Worm (Caenorhabditis elegans): ENCODE measurements around the gene F36H5.9.

- TF ChIP-seq him-1 (tag; optimal IDR thresholded peaks at IDR 0.05) (no peak), dao-5 (tag; optimal IDR thresholded peaks at IDR 0.05) (no peak)
These were observed 49.5 kb downstream of the F36H5.9 start, which contains the start of gene fbxb-47 for ce11 chrII:1703363-1703762.
